Fruit fly (Drosophila melanogaster) whole organism, embryonic: ENCODE results near the gene CNMa.

Experiments
- Antp ChIP-seq: fragments of 200-800 bp; sonication (Bioruptor generic); optimal IDR thresholded peaks from 3 replicates; lab custom pipeline; 2016; ENCODE audit warnings: missing biosample characterization, missing genetic modification characterization
- Bdp1 ChIP-seq: fragments of 200-800 bp; sonication (Bioruptor generic); optimal IDR thresholded peaks from 3 replicates; lab custom pipeline; 2016; ENCODE audit warnings: missing biosample characterization, missing genetic modification characterization
- CG11247 ChIP-seq: fragments of 200-800 bp; sonication (Bioruptor generic); IDR thresholded peaks from 2 replicates; pipeline ENCODE4 v1.3.6; 2022; ENCODE audit warnings: missing biosample characterization, missing genetic modification characterization
- CG12236 ChIP-seq: fragments of 200-800 bp; sonication (Bioruptor generic); optimal IDR thresholded peaks from 2 replicates; lab custom pipeline; 2016; ENCODE audit warnings: missing biosample characterization, missing genetic modification characterization
- CG13624 ChIP-seq: fragments of 200-800 bp; sonication (Bioruptor generic); optimal IDR thresholded peaks from 2 replicates; lab custom pipeline; 2016; ENCODE audit warnings: missing biosample characterization, missing genetic modification characterization
- CG14710 ChIP-seq: fragments of 200-800 bp; sonication (Bioruptor generic); optimal IDR thresholded peaks from 3 replicates; lab custom pipeline; 2019; ENCODE audit warnings: missing biosample characterization, mild to moderate bottlenecking, missing genetic modification characterization, moderate library complexity
- CG15479 ChIP-seq: fragments of 200-800 bp; sonication (Bioruptor generic); optimal IDR thresholded peaks from 3 replicates; lab custom pipeline; 2019; ENCODE audit warnings: missing biosample characterization, mild to moderate bottlenecking, missing genetic modification characterization, moderate library complexity
- CG15696 ChIP-seq: fragments of 200-800 bp; sonication (Bioruptor generic); optimal IDR thresholded peaks from 2 replicates; lab custom pipeline; 2019; ENCODE audit warnings: missing biosample characterization, mild to moderate bottlenecking, missing genetic modification characterization, moderate library complexity
- CG1603 ChIP-seq: fragments of 200-800 bp; sonication (Bioruptor generic); optimal IDR thresholded peaks from 2 replicates; lab custom pipeline; 2019; ENCODE audit warnings: missing biosample characterization, mild to moderate bottlenecking, missing genetic modification characterization, moderate library complexity
- CG16813 ChIP-seq: fragments of 200-800 bp; sonication (Bioruptor generic); IDR thresholded peaks from 3 replicates; pipeline ENCODE4 v1.3.6; 2022; ENCODE audit warnings: missing biosample characterization, missing genetic modification characterization; ENCODE audit not compliant: partially characterized antibody
- CG30403 ChIP-seq: fragments of 200-800 bp; sonication (Bioruptor generic); optimal IDR thresholded peaks from 3 replicates; lab custom pipeline; 2016; ENCODE audit warnings: missing biosample characterization, missing genetic modification characterization
- CG31441 ChIP-seq: fragments of 200-800 bp; sonication (Bioruptor generic); IDR thresholded peaks from 2 replicates; pipeline ENCODE4 v1.3.6; 2022; ENCODE audit warnings: missing biosample characterization, missing genetic modification characterization
- CG34224 ChIP-seq: fragments of 200-800 bp; sonication (Bioruptor generic); IDR thresholded peaks from 3 replicates; pipeline ENCODE4 v1.3.6; 2022; ENCODE audit warnings: missing biosample characterization, missing genetic modification characterization; ENCODE audit not compliant: partially characterized antibody
- CG42726 ChIP-seq: fragments of 200-800 bp; sonication (Bioruptor generic); IDR thresholded peaks from 2 replicates; pipeline ENCODE4 v1.3.6; 2022; ENCODE audit warnings: missing biosample characterization, missing genetic modification characterization; ENCODE audit not compliant: partially characterized antibody
- CG4404 ChIP-seq: fragments of 200-800 bp; sonication (Bioruptor generic); IDR thresholded peaks from 2 replicates; pipeline ENCODE4 v1.3.6; 2022; ENCODE audit warnings: missing biosample characterization, missing genetic modification characterization
- CG5245 ChIP-seq: fragments of 200-800 bp; sonication (Bioruptor generic); optimal IDR thresholded peaks from 3 replicates; lab custom pipeline; 2016; ENCODE audit warnings: missing biosample characterization, missing genetic modification characterization
- CG6654 ChIP-seq: fragments of 200-800 bp; sonication (Bioruptor generic); optimal IDR thresholded peaks from 2 replicates; lab custom pipeline; 2017; ENCODE audit warnings: missing biosample characterization, mild to moderate bottlenecking, missing genetic modification characterization
- CG7271 ChIP-seq: fragments of 200-800 bp; sonication (Bioruptor generic); optimal IDR thresholded peaks from 2 replicates; lab custom pipeline; 2018; ENCODE audit warnings: missing biosample characterization, mild to moderate bottlenecking, missing genetic modification characterization, moderate library complexity
- CG8924 ChIP-seq: fragments of 200-800 bp; optimal IDR thresholded peaks from 3 replicates; lab custom pipeline; 2019; ENCODE audit warnings: missing biosample characterization, mild to moderate bottlenecking, missing genetic modification characterization, moderate library complexity
- D19B ChIP-seq: fragments of 200-800 bp; sonication (Bioruptor generic); optimal IDR thresholded peaks from 2 replicates; lab custom pipeline; 2017; ENCODE audit warnings: missing biosample characterization, mild to moderate bottlenecking, missing genetic modification characterization
- Dek ChIP-seq: fragments of 200-800 bp; sonication (Bioruptor generic); optimal IDR thresholded peaks from 3 replicates; lab custom pipeline; 2019; ENCODE audit warnings: missing biosample characterization, mild to moderate bottlenecking, missing genetic modification characterization, moderate library complexity
- Dip3 ChIP-seq: fragments of 200-800 bp; sonication (Bioruptor generic); optimal IDR thresholded peaks from 3 replicates; lab custom pipeline; 2016; ENCODE audit warnings: missing biosample characterization, missing genetic modification characterization
- Dll ChIP-seq: fragments of 200-800 bp; sonication (Bioruptor generic); IDR thresholded peaks from 4 replicates; pipeline ENCODE4 v1.3.6; 2022; ENCODE audit warnings: missing biosample characterization, missing genetic modification characterization; ENCODE audit not compliant: partially characterized antibody
- Gsc ChIP-seq: fragments of 200-800 bp; sonication (Bioruptor generic); IDR thresholded peaks from 2 replicates; pipeline ENCODE4 v1.3.6; 2022; ENCODE audit warnings: missing biosample characterization, missing genetic modification characterization
- Hr3 ChIP-seq: fragments of 200-800 bp; sonication (Bioruptor generic); optimal IDR thresholded peaks from 3 replicates; lab custom pipeline; 2016; ENCODE audit warnings: missing biosample characterization, missing genetic modification characterization
- Hsf ChIP-seq: fragments of 200-800 bp; sonication (Bioruptor generic); optimal IDR thresholded peaks from 3 replicates; lab custom pipeline; 2016; ENCODE audit warnings: missing biosample characterization, missing genetic modification characterization
- Myb ChIP-seq: fragments of 200-800 bp; sonication (Bioruptor generic); optimal IDR thresholded peaks from 2 replicates; lab custom pipeline; 2016; ENCODE audit warnings: missing biosample characterization, missing genetic modification characterization
- Opbp ChIP-seq: fragments of 200-800 bp; sonication (Bioruptor generic); IDR thresholded peaks from 3 replicates; pipeline ENCODE4 v1.3.6; 2022; ENCODE audit warnings: missing biosample characterization, missing genetic modification characterization; ENCODE audit not compliant: partially characterized antibody
- Sin3A ChIP-seq: fragments of >200 bp; optimal IDR thresholded peaks from 2 replicates; lab custom pipeline; 2018
- Sry-δ ChIP-seq: fragments of 200-800 bp; sonication (Bioruptor generic); optimal IDR thresholded peaks from 2 replicates; lab custom pipeline; 2016; ENCODE audit warnings: missing biosample characterization, missing genetic modification characterization
- Stat92E ChIP-seq, 3 experiments: fragments of >200 bp in 2 of 3; fragments of 200-800 bp in 1 of 3; sonication (Bioruptor generic) in 1 of 3; optimal IDR thresholded peaks; 2 replicates each; lab custom pipeline; 2017 to 2019; ENCODE audit warnings: missing biosample characterization in 3 of 3, missing genetic modification characterization in 3 of 3, mild to moderate bottlenecking in 1 of 3, moderate library complexity in 1 of 3
- Xbp1 ChIP-seq: fragments of 200-800 bp; sonication (Bioruptor generic); optimal IDR thresholded peaks from 3 replicates; lab custom pipeline; 2016; ENCODE audit warnings: missing biosample characterization, mild to moderate bottlenecking, missing genetic modification characterization
- ara ChIP-seq: fragments of 200-800 bp; sonication (Bioruptor generic); IDR thresholded peaks from 2 replicates; pipeline ENCODE4 v1.3.6; 2022; ENCODE audit warnings: missing biosample characterization, missing genetic modification characterization
- ase ChIP-seq: fragments of 200-800 bp; sonication (Bioruptor generic); IDR thresholded peaks from 3 replicates; pipeline ENCODE4 v1.3.6; 2022; ENCODE audit warnings: missing biosample characterization, missing genetic modification characterization
- caup ChIP-seq: fragments of 200-800 bp; sonication (Bioruptor generic); optimal IDR thresholded peaks from 3 replicates; lab custom pipeline; 2017; ENCODE audit warnings: missing biosample characterization, mild to moderate bottlenecking, missing genetic modification characterization, moderate library complexity; ENCODE audit not compliant: severe bottlenecking
- gsb-n ChIP-seq: fragments of 200-800 bp; sonication (Bioruptor generic); optimal IDR thresholded peaks from 3 replicates; lab custom pipeline; 2018; ENCODE audit warnings: missing biosample characterization, mild to moderate bottlenecking, missing genetic modification characterization
- lmd ChIP-seq: fragments of 200-800 bp; sonication (Bioruptor generic); IDR thresholded peaks from 2 replicates; pipeline ENCODE4 v1.3.6; 2022; ENCODE audit warnings: missing biosample characterization, missing genetic modification characterization
- mirr ChIP-seq: fragments of 200-800 bp; sonication (Bioruptor generic); optimal IDR thresholded peaks from 3 replicates; lab custom pipeline; 2018; ENCODE audit warnings: missing biosample characterization, mild to moderate bottlenecking, missing genetic modification characterization
- otp ChIP-seq: fragments of 200-800 bp; sonication (Bioruptor generic); IDR thresholded peaks from 3 replicates; pipeline ENCODE4, ENCODE4 v1.3.6; 2022; ENCODE audit warnings: missing biosample characterization, missing genetic modification characterization
- pfk ChIP-seq: fragments of 200-800 bp; sonication (Bioruptor generic); optimal IDR thresholded peaks from 2 replicates; lab custom pipeline; 2018; ENCODE audit warnings: missing biosample characterization, mild to moderate bottlenecking, missing genetic modification characterization, moderate library complexity
- phol ChIP-seq: fragments of 200-800 bp; sonication (Bioruptor generic); optimal IDR thresholded peaks from 3 replicates; lab custom pipeline; 2018; ENCODE audit warnings: missing biosample characterization, mild to moderate bottlenecking, missing genetic modification characterization, moderate library complexity
- rib ChIP-seq: fragments of 200-800 bp; sonication (Bioruptor generic); IDR thresholded peaks from 2 replicates; pipeline ENCODE4 v1.3.6; 2022; ENCODE audit warnings: missing biosample characterization, missing genetic modification characterization
- seq ChIP-seq: fragments of 200-800 bp; sonication (Bioruptor generic); IDR thresholded peaks from 2 replicates; pipeline ENCODE4 v1.3.6; 2022; ENCODE audit warnings: missing biosample characterization, missing genetic modification characterization
- sna ChIP-seq: fragments of 200-800 bp; sonication (Bioruptor generic); IDR thresholded peaks from 2 replicates; pipeline ENCODE4 v1.3.6; 2022; ENCODE audit warnings: missing biosample characterization, missing genetic modification characterization; ENCODE audit not compliant: partially characterized antibody
- tap ChIP-seq: fragments of 200-800 bp; optimal IDR thresholded peaks from 3 replicates; lab custom pipeline; 2019; ENCODE audit warnings: missing biosample characterization, mild to moderate bottlenecking, missing genetic modification characterization, moderate library complexity
- tll ChIP-seq, 2 experiments: fragments of 200-800 bp in 1 of 2; fragments of >200 bp in 1 of 2; sonication (Bioruptor generic) in 1 of 2; optimal IDR thresholded peaks; 2 replicates each; lab custom pipeline; 2017 to 2019; ENCODE audit warnings: missing biosample characterization in 2 of 2, missing genetic modification characterization in 2 of 2, mild to moderate bottlenecking in 1 of 2, moderate library complexity in 1 of 2
- trh ChIP-seq: fragments of 200-800 bp; sonication (Bioruptor generic); optimal IDR thresholded peaks from 2 replicates; lab custom pipeline; 2016; ENCODE audit warnings: missing biosample characterization, missing genetic modification characterization
- ttk ChIP-seq: fragments of 200-800 bp; sonication (Bioruptor generic); IDR thresholded peaks from 2 replicates; pipeline ENCODE4 v2.1.2; 2022; ENCODE audit warnings: missing biosample characterization, missing genetic modification characterization
- unpg ChIP-seq: fragments of 200-800 bp; sonication (Bioruptor generic); optimal IDR thresholded peaks from 3 replicates; lab custom pipeline; 2018; ENCODE audit warnings: missing biosample characterization, mild to moderate bottlenecking, missing genetic modification characterization, moderate library complexity
- vfl ChIP-seq: fragments of 200-800 bp; sonication (Bioruptor generic); optimal IDR thresholded peaks from 2 replicates; lab custom pipeline; 2016; ENCODE audit warnings: missing biosample characterization, missing genetic modification characterization
- zfh1 ChIP-seq: fragments of 200-800 bp; sonication (Bioruptor generic); IDR thresholded peaks from 3 replicates; pipeline ENCODE4 v1.3.6; 2022; ENCODE audit warnings: missing biosample characterization, missing genetic modification characterization

Gene CNMa

dm6 chr3L:1890941-1891340, 35.5 kb upstream of the CNMa start (continued):
- TF ChIP-seq CG42726 (GFP tag; lab: Robert Waterston, UW), result 0 out of 2 replicates have a peak, but pooled peaks have one; percentile 30
- TF ChIP-seq vfl (GFP tag; lab: Kevin White, UChicago), result no peak
- TF ChIP-seq Hsf (GFP tag; lab: Kevin White, UChicago), result no peak
- no peak for TF ChIP-seq ara (GFP tag; lab: Robert Waterston, UW)
- TF ChIP-seq D19B, result no peak
- TF ChIP-seq CG7271 (tag; lab: Kevin White, UChicago), result no peak
- TF ChIP-seq CG14710 (tag; lab: Kevin White, UChicago), result no peak
- TF ChIP-seq Xbp1, result no peak
- TF ChIP-seq Opbp (GFP tag; lab: Robert Waterston, UW), result peak; percentile 21; the same call in 1 of the 3 replicates
- TF ChIP-seq Sin3A (lab: Kevin White, UChicago), result no peak
- no peak for TF ChIP-seq rib (GFP tag; lab: Robert Waterston, UW)
- no peak for TF ChIP-seq CG15479
- 0 out of 3 replicates have a peak, but pooled peaks have one; percentile 39 for TF ChIP-seq CG16813 (GFP tag; lab: Robert Waterston, UW)
- TF ChIP-seq CG30403, result no peak
- TF ChIP-seq CG34224 (GFP tag; lab: Robert Waterston, UW), result no peak
- peak; percentile 55 for TF ChIP-seq CG1603 (tag; lab: Kevin White, UChicago)
- TF ChIP-seq CG11247 (GFP tag; lab: Robert Waterston, UW), result no peak
- TF ChIP-seq gsb-n (tag; lab: Kevin White, UChicago), result no peak
- peak; percentile 9 for TF ChIP-seq CG6654 (GFP tag; lab: Kevin White, UChicago)
- TF ChIP-seq sna (GFP tag; lab: Robert Waterston, UW), result no peak
- peak; percentile 91 for TF ChIP-seq Myb
- TF ChIP-seq mirr (GFP tag; lab: Kevin White, UChicago), result no peak
- TF ChIP-seq ttk, result no peak
- TF ChIP-seq Dll (GFP tag; lab: Robert Waterston, UW), result no peak
- no peak for TF ChIP-seq CG8924
- no peak for TF ChIP-seq tll (GFP tag; optimal IDR thresholded peaks at IDR 0.05; lab: Kevin White, UChicago)
- TF ChIP-seq otp (GFP tag; lab: Robert Waterston, UW), result peak; percentile 38; the same call in 1 of the 3 replicates
- TF ChIP-seq ase, result no peak
- no peak for TF ChIP-seq CG31441 (GFP tag; lab: Robert Waterston, UW)
- no peak for TF ChIP-seq Hr3 (GFP tag; lab: Kevin White, UChicago)
- TF ChIP-seq CG5245 (GFP tag; lab: Kevin White, UChicago), result no peak
- TF ChIP-seq Bdp1, result no peak
- no peak for TF ChIP-seq caup (GFP tag; lab: Kevin White, UChicago)
- TF ChIP-seq CG13624, result peak; percentile 2
- no peak for TF ChIP-seq Stat92E (GFP tag; optimal IDR thresholded peaks at IDR 0.05; lab: Kevin White, UChicago)
- TF ChIP-seq Gsc (GFP tag; lab: Robert Waterston, UW), result no peak
- no peak for TF ChIP-seq zfh1 (GFP tag; lab: Robert Waterston, UW)
- TF ChIP-seq CG15696 (tag; lab: Kevin White, UChicago), result no peak
- no peak for TF ChIP-seq Antp (GFP tag; lab: Kevin White, UChicago)
- TF ChIP-seq Dip3, result no peak
- TF ChIP-seq tap (tag; lab: Kevin White, UChicago), result no peak
- no peak for TF ChIP-seq seq (GFP tag; lab: Robert Waterston, UW)
- no peak for TF ChIP-seq CG12236
- no peak for TF ChIP-seq unpg (GFP tag; lab: Kevin White, UChicago)
- no peak for TF ChIP-seq pfk (GFP tag; lab: Kevin White, UChicago)
- no peak for TF ChIP-seq trh (GFP tag; lab: Kevin White, UChicago)
- peak; percentile 26 for TF ChIP-seq phol (tag; lab: Kevin White, UChicago)
- TF ChIP-seq CG4404 (GFP tag; lab: Robert Waterston, UW), result no peak
- TF ChIP-seq Dek (tag; lab: Kevin White, UChicago), result no peak
- TF ChIP-seq lmd, result no peak
- TF ChIP-seq Sry-δ, result no peak
